Worm (Caenorhabditis elegans): Measurements from ENCODE around the gene T27F7.12.

Gene T27F7.12

ce11 chrII:4989802-4990201 lies at the start of gene T27F7.12:
Gene T27F7.12, plus strand, starts transcription at chrII:4990102.
- TF ChIP-seq nhr-111 (GFP tag; optimal IDR thresholded peaks at IDR 0.05) = no peak

ce11 chrII:4941050-4941449 lies 48.9 kb upstream of the T27F7.12 start, which contains the start of gene cblc-1:
Gene cblc-1, minus strand, starts transcription at chrII:4941150.
- TF ChIP-seq Y75B8A.6 (GFP tag; IDR thresholded peaks at IDR 0.05) = no peak
- TF ChIP-seq lin-13 (GFP tag; optimal IDR thresholded peaks at IDR 0.05) = no peak
- no peak for TF ChIP-seq vab-7 (GFP tag; IDR thresholded peaks at IDR 0.05)
- no peak for TF ChIP-seq fos-1 (tag; optimal IDR thresholded peaks at IDR 0.05)
- TF ChIP-seq dmd-8 (GFP tag; IDR thresholded peaks at IDR 0.05) = no peak
- TF ChIP-seq zfp-2 (tag; optimal IDR thresholded peaks at IDR 0.05) = no peak
- TF ChIP-seq jun-1 (tag; optimal IDR thresholded peaks at IDR 0.05) = no peak
- TF ChIP-seq nhr-102 (tag; optimal IDR thresholded peaks at IDR 0.05) = no peak
- no peak for TF ChIP-seq zfp-3 (GFP tag; conservative IDR thresholded peaks at IDR 0.05)
- no peak for TF ChIP-seq mdt-29 (GFP tag; IDR thresholded peaks at IDR 0.05)

- peak; percentile 4 for TF ChIP-seq pqm-1 (tag; optimal IDR thresholded peaks at IDR 0.05)
- no peak for TF ChIP-seq nhr-76 (tag; optimal IDR thresholded peaks at IDR 0.05)
- no peak for TF ChIP-seq nhr-11 (tag; optimal IDR thresholded peaks at IDR 0.05)
- peak in 1 of 2 experiments; percentile 39 for TF ChIP-seq daf-16 (GFP tag; optimal IDR thresholded peaks at IDR 0.05)
- TF ChIP-seq daf-16 (tag; optimal IDR thresholded peaks at IDR 0.05) = peak; percentile 70
- TF ChIP-seq nhr-48 (tag; optimal IDR thresholded peaks at IDR 0.05) = no peak
- TF ChIP-seq nhr-28 (tag; optimal IDR thresholded peaks at IDR 0.05) = peak; percentile 41
- TF ChIP-seq mep-1 (tag; optimal IDR thresholded peaks at IDR 0.05) = no peak
- TF ChIP-seq daf-8 (GFP tag; IDR thresholded peaks at IDR 0.05) = no peak
- peak; percentile 41 to 99 for TF ChIP-seq hif-1 (tag; optimal IDR thresholded peaks at IDR 0.05)
- TF ChIP-seq T20F7.1 (GFP tag; optimal IDR thresholded peaks at IDR 0.05) = peak; percentile 21
- TF ChIP-seq hlh-11 (tag; optimal IDR thresholded peaks at IDR 0.05) = peak; percentile 5
- no peak for TF ChIP-seq mxl-2 (GFP tag; conservative IDR thresholded peaks at IDR 0.05)
- no peak for TF ChIP-seq nhr-102 (tag; optimal IDR thresholded peaks at IDR 0.05)
- peak; percentile 100 for TF ChIP-seq aha-1 (tag)
- no peak for TF ChIP-seq zfp-3 (GFP tag; conservative IDR thresholded peaks at IDR 0.05)
- peak in 1 of 2 experiments; percentile 38 for TF ChIP-seq lsy-2 (tag; optimal IDR thresholded peaks at IDR 0.05)
- TF ChIP-seq saeg-2 (GFP tag; IDR thresholded peaks at IDR 0.05) = no peak
- TF ChIP-seq hlh-30 (tag; optimal IDR thresholded peaks at IDR 0.05; ENCODE audit: insufficient read depth) = peak; percentile 1
- TF ChIP-seq lin-13 (GFP tag; optimal IDR thresholded peaks at IDR 0.05) = no peak
- peak; percentile 68 for TF ChIP-seq php-3 (GFP tag; IDR thresholded peaks at IDR 0.05)
- no peak for TF ChIP-seq nhr-6 (tag; optimal IDR thresholded peaks at IDR 0.05)
- peak; percentile 2 for TF ChIP-seq dpl-1 (GFP tag; optimal IDR thresholded peaks at IDR 0.05)
- no peak for TF ChIP-seq zfp-2 (tag; optimal IDR thresholded peaks at IDR 0.05)
- peak; percentile 27 for TF ChIP-seq ama-1 (optimal IDR thresholded peaks at IDR 0.05)
- 0 out of 2 replicates have a peak, but pooled peaks have one; percentile 39 for TF ChIP-seq ceh-20 (GFP tag; IDR thresholded peaks at IDR 0.05)
- TF ChIP-seq Y48G9A.11 (GFP tag; IDR thresholded peaks at IDR 0.05) = no peak
- TF ChIP-seq nhr-10 (tag; optimal IDR thresholded peaks at IDR 0.05) = peak; percentile 5
Measured at ce11 chrII:4941541-4942206, 48.2 kb upstream of the T27F7.12 start, which contains the start of gene ZK546.19. Gene ZK546.19, plus strand, starts transcription at chrII:4941726.

ce11 chrII:4942397-4942796 lies 47.5 kb upstream of the T27F7.12 start:
- TF ChIP-seq mdl-1 (tag; optimal IDR thresholded peaks at IDR 0.05) (no peak), lin-38 (GFP tag; IDR thresholded peaks at IDR 0.05) (peak; percentile 76), daf-19 (GFP tag; conservative IDR thresholded peaks at IDR 0.05) (peak; percentile 71), hif-1 (tag; optimal IDR thresholded peaks at IDR 0.05) (peak in 1 of 2 experiments; percentile 32), aha-1 (tag) (peak; percentile 51), gei-8 (GFP tag; optimal IDR thresholded peaks at IDR 0.05) (peak; percentile 56), unc-39 (tag; optimal IDR thresholded peaks at IDR 0.05) (no peak), Y5F2A.4 (GFP tag; optimal IDR thresholded peaks at IDR 0.05) (peak; percentile 58), unc-62 (GFP tag; optimal IDR thresholded peaks at IDR 0.05 in 1 of 2) (no peak), unc-62 (tag; optimal IDR thresholded peaks at IDR 0.05) (no peak), R02D3.7 (tag; optimal IDR thresholded peaks at IDR 0.05) (no peak), snpc-4 (tag; optimal IDR thresholded peaks at IDR 0.05) (no peak), ZK546.5 (tag; optimal IDR thresholded peaks at IDR 0.05) (no peak), set-16 (GFP tag; IDR thresholded peaks at IDR 0.05) (peak; percentile 65), ceh-28 (tag; optimal IDR thresholded peaks at IDR 0.05) (no peak)

Data from whole organism, L4 larva.